Fruit fly (Drosophila melanogaster): ENCODE measurements around the gene CG3402.
A peak's percentile ranks its signal among the peaks of the same experiment; 100 is the strongest.

Gene CG3402

DNA sequence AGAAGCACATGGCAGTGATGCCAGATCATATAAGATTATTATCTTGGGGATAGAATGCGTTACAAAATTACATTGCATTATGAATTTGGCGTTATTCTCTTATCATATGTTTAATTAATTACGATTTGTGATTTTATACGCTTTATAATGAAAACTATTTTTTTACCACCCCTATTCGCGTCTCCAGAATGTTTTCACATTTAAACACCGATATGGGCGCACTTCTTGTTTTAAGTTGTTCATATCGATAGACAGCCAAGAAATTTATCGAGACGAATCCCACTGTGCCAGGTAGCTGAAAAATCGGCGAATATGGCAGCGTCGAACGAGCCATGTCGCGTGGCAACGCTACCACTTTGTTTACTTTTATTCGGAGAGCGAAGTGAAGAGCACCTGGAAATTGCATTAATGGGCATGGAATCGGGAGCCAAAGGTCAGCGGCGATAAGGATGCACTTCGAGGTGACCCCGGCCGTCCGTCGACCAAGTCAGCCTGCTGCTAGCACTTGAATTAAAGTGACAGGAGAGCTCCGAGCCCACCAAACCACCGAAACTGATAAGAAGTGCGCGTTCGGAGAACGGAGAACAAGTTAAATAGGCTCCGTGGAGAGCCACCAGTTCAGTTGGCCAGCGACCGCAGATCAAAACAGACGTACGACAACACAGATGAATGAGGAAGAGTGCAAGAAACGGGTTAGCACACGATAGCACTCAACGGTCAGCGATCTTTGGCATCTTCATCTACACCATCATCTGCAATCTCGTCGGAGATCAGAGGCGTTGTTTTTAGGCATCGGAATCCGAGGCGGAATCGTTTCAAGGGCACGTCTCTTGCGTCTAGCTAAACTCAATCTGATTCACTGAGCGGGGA, 4.3 kb downstream of the CG3402 start, which contains the start of gene Gale (continued):
- TF ChIP-seq D19A (tag; optimal IDR thresholded peaks at IDR 0.05) (no peak), D19B (GFP tag; optimal IDR thresholded peaks at IDR 0.05) (no peak), NC2α (GFP tag; optimal IDR thresholded peaks at IDR 0.05) (no peak), cas (GFP tag; IDR thresholded peaks at IDR 0.05) (0 out of 2 replicates have a peak, but pooled peaks have one; percentile 7), slbo (GFP tag; IDR thresholded peaks at IDR 0.05) (peak; percentile 20; the same call in 1 of the 2 replicates), Kr (GFP tag; optimal IDR thresholded peaks at IDR 0.05) (no peak), stc (GFP tag; IDR thresholded peaks at IDR 0.05) (no peak), dimm (GFP tag; IDR thresholded peaks at IDR 0.05) (no peak), en (GFP tag; optimal IDR thresholded peaks at IDR 0.05) (no peak), grn (GFP tag; optimal IDR thresholded peaks at IDR 0.05) (peak; percentile 79), Fer3 (tag; optimal IDR thresholded peaks at IDR 0.05) (no peak), CG31441 (GFP tag; IDR thresholded peaks at IDR 0.05) (0 out of 2 replicates have a peak, but pooled peaks have one; percentile 11), CG6683 (GFP tag; optimal IDR thresholded peaks at IDR 0.05) (no peak), CG4730 (GFP tag; IDR thresholded peaks at IDR 0.05) (no peak), gfzf (GFP tag; optimal IDR thresholded peaks at IDR 0.05) (peak; percentile 7), CG14710 (tag; optimal IDR thresholded peaks at IDR 0.05) (peak; percentile 22), CG10147 (GFP tag; optimal IDR thresholded peaks at IDR 0.05) (no peak), dmrt99B (tag; optimal IDR thresholded peaks at IDR 0.05) (no peak), CG12659 (GFP tag; optimal IDR thresholded peaks at IDR 0.05) (peak; percentile 26), Dip2 (GFP tag; IDR thresholded peaks at IDR 0.05) (no peak), CG30020 (tag; optimal IDR thresholded peaks at IDR 0.05) (no peak), Side (GFP tag; optimal IDR thresholded peaks at IDR 0.05) (no peak), Eip74EF (GFP tag; optimal IDR thresholded peaks at IDR 0.05) (peak in 1 of 2 experiments; percentile 62), HLH3B (GFP tag; IDR thresholded peaks at IDR 0.05) (peak; percentile 20; the same call in 1 of the 2 replicates), CG12391 (tag; optimal IDR thresholded peaks at IDR 0.05) (no peak), CG15073 (GFP tag; optimal IDR thresholded peaks at IDR 0.05) (no peak), Doc2 (GFP tag; IDR thresholded peaks at IDR 0.05) (no peak), CkIIα-i1 (GFP tag; IDR thresholded peaks at IDR 0.05) (no peak), H2.0 (GFP tag; IDR thresholded peaks at IDR 0.05) (no peak), odd (GFP tag; optimal IDR thresholded peaks at IDR 0.05) (no peak), HLHmδ (GFP tag; optimal IDR thresholded peaks at IDR 0.05) (no peak), gsb (GFP tag; IDR thresholded peaks at IDR 0.05) (no peak; the same call in 1 of the 2 replicates), CG2202 (tag; optimal IDR thresholded peaks at IDR 0.05) (no peak), ci (GFP tag; IDR thresholded peaks at IDR 0.05) (peak; percentile 48; the same call in 1 of the 3 replicates), dati (GFP tag; IDR thresholded peaks at IDR 0.05) (no peak), Sin3A (optimal IDR thresholded peaks at IDR 0.05) (peak; percentile 65), sens (GFP tag) (peak; percentile 65), BEAF-32 (GFP tag; optimal IDR thresholded peaks at IDR 0.05) (peak; percentile 66), CG17829 (tag; optimal IDR thresholded peaks at IDR 0.05) (no peak), CG10462 (GFP tag; optimal IDR thresholded peaks at IDR 0.05) (no peak), Fer1 (GFP tag; optimal IDR thresholded peaks at IDR 0.05) (peak; percentile 24), CG10274 (GFP tag; optimal IDR thresholded peaks at IDR 0.05) (no peak), CG8359 (GFP tag; optimal IDR thresholded peaks at IDR 0.05; ENCODE audit: borderline replicate concordance) (no peak), pan (optimal IDR thresholded peaks at IDR 0.05) (no peak), pan (GFP tag; optimal IDR thresholded peaks at IDR 0.05 in 1 of 2, IDR thresholded peaks at IDR 0.05 in 1 of 2) (no peak), TFAM (GFP tag; optimal IDR thresholded peaks at IDR 0.05) (no peak), CG6854 (GFP tag; optimal IDR thresholded peaks at IDR 0.05) (no peak), Dll (GFP tag; IDR thresholded peaks at IDR 0.05; ENCODE audit: partially characterized antibody) (peak; percentile 74; the same call in 3 of the 4 replicates), Nf-YC (tag; optimal IDR thresholded peaks at IDR 0.05) (no peak)

All from whole organism, embryonic.